Worm (Caenorhabditis elegans) whole organism, L2 larva: ENCODE data around the gene K07E3.2.

Experiments used
- dmd-4 ChIP-seq: sonication (generic microtip); optimal IDR thresholded peaks from 2 replicates; lab custom pipeline; 2017; ENCODE audit warnings: missing biosample characterization, missing genetic modification characterization
- lin-13 ChIP-seq: fragments of 150-350 bp; optimal IDR thresholded peaks from 2 replicates; lab custom pipeline; 2014; ENCODE audit warnings: missing biosample characterization, missing genetic modification reagents, missing genetic modification characterization
- lsy-2 ChIP-seq, 2 experiments: fragments of 150-350 bp in 1 of 2; sonication (generic microtip) in 1 of 2; optimal IDR thresholded peaks; 2 replicates each; lab custom pipeline; 2014 to 2017; ENCODE audit warnings: missing biosample characterization in 2 of 2, missing genetic modification characterization in 2 of 2
- nhr-23 ChIP-seq: fragments of 150-350 bp; optimal IDR thresholded peaks from 2 replicates; lab custom pipeline; 2014; ENCODE audit warnings: missing biosample characterization, missing genetic modification reagents, missing genetic modification characterization
- skn-1 ChIP-seq: sonication (generic microtip); optimal IDR thresholded peaks from 2 replicates; lab custom pipeline; 2017; ENCODE audit warnings: missing biosample characterization, missing genetic modification characterization
- unc-62 ChIP-seq: fragments of 150-350 bp; optimal IDR thresholded peaks from 2 replicates; lab custom pipeline; 2014; ENCODE audit warnings: missing biosample characterization, missing genetic modification reagents, missing genetic modification characterization
- zag-1 ChIP-seq: fragments of 150-350 bp; optimal IDR thresholded peaks from 2 replicates; lab custom pipeline; 2014; ENCODE audit warnings: missing biosample characterization, missing genetic modification characterization
- ztf-1 ChIP-seq: fragments of 200-800 bp; sonication (Bioruptor generic); conservative IDR thresholded peaks from 2 replicates; pipeline ENCODE4 v1.3.6; 2022; ENCODE audit warnings: missing genetic modification characterization, missing compliant biosample characterization

DNA sequence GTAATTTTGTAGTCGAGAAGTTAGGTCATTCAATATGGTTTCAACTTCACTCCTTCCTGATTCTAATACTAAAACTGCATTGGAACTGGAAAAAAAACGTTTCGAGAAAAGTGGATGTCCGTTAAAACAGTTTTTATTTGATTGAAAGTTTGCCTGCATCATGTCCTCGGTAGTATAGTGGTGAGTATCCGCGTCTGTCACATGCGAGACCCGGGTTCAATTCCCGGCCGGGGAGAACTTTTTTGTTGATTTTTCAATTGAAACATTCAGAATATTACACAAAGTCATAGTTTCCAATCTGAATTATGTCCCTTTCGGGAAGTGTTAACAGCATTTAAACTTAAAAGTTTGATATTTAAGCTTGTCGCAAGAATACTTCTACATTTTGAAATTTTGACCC, 44.9 kb downstream of the K07E3.2 start:
- no peak for TF ChIP-seq nhr-23 (tag; lab: Kevin White, UChicago)
- TF ChIP-seq zag-1: no peak
- no peak for TF ChIP-seq unc-62 (GFP tag; lab: Kevin White, UChicago)
- no peak for TF ChIP-seq lin-13 (GFP tag; lab: Kevin White, UChicago)
- TF ChIP-seq dmd-4 (tag; lab: Kevin White, UChicago): no peak
- no peak for TF ChIP-seq skn-1 (tag; lab: Kevin White, UChicago)
- no peak for TF ChIP-seq ztf-1 (GFP tag; lab: Robert Waterston, UW)
- no peak for TF ChIP-seq lsy-2 (tag; optimal IDR thresholded peaks at IDR 0.05; lab: Kevin White, UChicago)
